Worm (Caenorhabditis elegans): Measurements from ENCODE around the gene F07E5.9.

DNA sequence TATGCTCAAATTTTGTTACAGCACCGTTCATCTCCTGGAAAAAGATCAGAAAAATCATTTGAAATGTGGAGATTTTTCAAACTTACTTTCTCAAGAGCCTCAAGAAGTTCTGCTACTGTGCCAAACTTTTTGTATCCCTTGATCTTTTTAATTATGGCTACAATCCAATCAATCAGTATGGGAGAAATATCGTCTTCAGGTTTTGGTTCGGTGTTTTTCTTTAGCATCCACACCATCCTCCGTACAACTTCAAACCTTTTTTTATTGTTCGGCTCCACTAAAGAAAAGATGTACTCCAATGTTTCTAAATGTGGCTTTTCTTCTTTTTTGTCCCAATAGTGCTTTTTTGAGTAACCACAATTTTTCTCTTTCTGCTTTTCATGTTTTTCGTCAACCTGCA is 3.9 kb downstream of the F07E5.9 start:
- TF ChIP-seq C16A3.4 (tag; optimal IDR thresholded peaks at IDR 0.05): no peak
- no peak for TF ChIP-seq vab-15 (tag; optimal IDR thresholded peaks at IDR 0.05)
- no peak for TF ChIP-seq ceh-63 (GFP tag; optimal IDR thresholded peaks at IDR 0.05)

Data from whole organism, L1 larva.